Worm (Caenorhabditis elegans): ENCODE measurements around the gene C29E4.10.
A peak's percentile ranks its signal among the peaks of the same experiment; 100 is the strongest.

The C29E4.10 gene

DNA sequence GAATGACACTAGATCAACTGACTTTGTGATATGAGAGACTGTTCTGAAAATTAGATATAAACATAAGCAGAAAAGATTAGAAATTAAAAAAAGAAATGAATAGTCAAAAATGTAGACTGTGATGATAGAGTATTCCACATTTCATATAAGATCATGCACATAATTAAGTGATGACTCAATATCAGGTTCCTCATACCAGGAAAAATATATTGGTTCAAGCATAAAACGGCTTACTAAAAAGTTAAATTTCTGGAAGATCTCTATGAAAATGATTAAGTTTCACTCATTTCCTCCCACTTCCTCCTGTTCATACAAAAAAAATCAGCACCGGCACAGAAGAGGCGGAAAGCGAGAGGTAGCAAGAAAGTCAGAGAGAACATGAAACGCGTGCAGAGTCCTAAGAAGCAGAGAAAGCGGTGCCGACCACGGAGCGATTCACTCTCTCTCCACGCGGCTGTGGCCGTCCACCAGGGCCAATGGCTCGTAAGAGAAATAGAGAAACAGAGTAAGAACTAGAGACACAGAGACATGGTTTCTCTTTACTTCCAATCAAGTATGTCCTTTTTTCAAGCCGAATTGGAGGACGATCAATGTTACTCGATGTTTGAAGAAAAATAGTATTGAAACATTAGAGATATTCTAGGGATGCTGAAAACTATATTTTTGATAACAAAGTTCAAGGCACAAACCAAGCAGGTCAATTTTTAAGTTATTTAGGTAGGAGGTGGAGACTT, 45.9 kb upstream of the C29E4.10 start, which contains the start of the genes ZK688.5 and fahd-1 (continued):
- TF ChIP-seq nhr-90 (tag; optimal IDR thresholded peaks at IDR 0.05) (no peak), nhr-27 (tag; optimal IDR thresholded peaks at IDR 0.05) (no peak), hlh-12 (tag; optimal IDR thresholded peaks at IDR 0.05) (no peak), rec-8 (tag; optimal IDR thresholded peaks at IDR 0.05) (no peak), ceh-27 (GFP tag; optimal IDR thresholded peaks at IDR 0.05) (peak; percentile 44), mel-28 (tag; optimal IDR thresholded peaks at IDR 0.05; ENCODE audit: borderline replicate concordance) (no peak), ceh-40 (GFP tag; IDR thresholded peaks at IDR 0.05) (no peak), ekl-4 (GFP tag; IDR thresholded peaks at IDR 0.05) (no peak), cebp-2 (GFP tag; IDR thresholded peaks at IDR 0.05) (no peak)

DNA sequence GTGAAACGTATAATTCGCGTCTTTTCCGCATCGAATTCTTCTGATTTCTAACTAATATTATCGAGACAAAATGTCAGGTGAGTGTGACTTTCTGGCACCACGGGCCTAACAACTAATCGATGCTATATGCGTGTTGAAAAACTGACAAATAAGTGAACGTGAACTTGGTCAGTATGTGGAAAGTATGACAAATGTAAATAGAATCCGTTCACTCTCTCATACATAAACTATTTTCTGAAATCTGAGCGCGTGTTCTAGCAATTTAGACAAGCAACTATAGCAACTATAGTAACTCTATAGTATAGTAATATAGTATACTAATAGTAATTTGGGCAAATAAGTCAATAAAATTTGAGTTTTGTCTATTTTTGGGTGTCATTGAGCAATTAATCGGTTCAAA, 45.3 kb upstream of the C29E4.10 start:
- TF ChIP-seq athp-1 (tag; optimal IDR thresholded peaks at IDR 0.05) (no peak), F23B12.7 (tag; optimal IDR thresholded peaks at IDR 0.05; ENCODE audit: insufficient read depth) (no peak), nhr-90 (tag; optimal IDR thresholded peaks at IDR 0.05) (no peak), ztf-26 (tag; optimal IDR thresholded peaks at IDR 0.05) (no peak), F49E8.2 (tag; optimal IDR thresholded peaks at IDR 0.05; ENCODE audit: insufficient read depth) (no peak), sptf-2 (GFP tag; optimal IDR thresholded peaks at IDR 0.05) (no peak), bed-2 (GFP tag; IDR thresholded peaks at IDR 0.05) (no peak), nhr-120 (GFP tag; IDR thresholded peaks at IDR 0.05) (no peak), attf-5 (GFP tag; optimal IDR thresholded peaks at IDR 0.05) (no peak), madf-6 (GFP tag; IDR thresholded peaks at IDR 0.05) (no peak)

DNA sequence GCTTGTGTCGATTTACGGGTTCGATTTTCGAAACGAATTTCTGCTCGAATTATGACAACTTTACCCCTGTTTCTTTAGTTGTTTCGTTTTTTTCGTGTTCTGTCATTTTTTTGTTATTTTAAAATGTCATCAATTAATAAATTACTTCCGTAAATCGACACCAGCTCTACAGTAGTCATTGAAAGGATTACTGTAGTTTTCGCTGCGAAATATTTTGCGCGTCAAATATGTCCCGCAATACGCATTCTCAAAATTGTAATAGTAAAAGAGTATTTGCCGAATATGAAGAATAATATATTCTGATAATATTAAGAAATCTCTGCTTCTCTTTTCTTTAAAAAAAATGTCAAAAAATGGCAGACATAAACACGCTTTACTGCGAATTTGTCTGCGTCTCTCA, 44.4 kb upstream of the C29E4.10 start:
- peak; percentile 85 for TF ChIP-seq lsl-1 (GFP tag; optimal IDR thresholded peaks at IDR 0.05)
- TF ChIP-seq ceh-91 (GFP tag; IDR thresholded peaks at IDR 0.05) = peak; percentile 55; the same call in 1 of the 2 replicates
- 0 out of 2 replicates have a peak, but pooled peaks have one; percentile 14 for TF ChIP-seq F33H1.4 (GFP tag; IDR thresholded peaks at IDR 0.05)
- TF ChIP-seq mxl-1 (tag; optimal IDR thresholded peaks at IDR 0.05) = no peak
- TF ChIP-seq hmg-1.2 (GFP tag; IDR thresholded peaks at IDR 0.05) = peak; percentile 43; the same call in 1 of the 2 replicates

DNA sequence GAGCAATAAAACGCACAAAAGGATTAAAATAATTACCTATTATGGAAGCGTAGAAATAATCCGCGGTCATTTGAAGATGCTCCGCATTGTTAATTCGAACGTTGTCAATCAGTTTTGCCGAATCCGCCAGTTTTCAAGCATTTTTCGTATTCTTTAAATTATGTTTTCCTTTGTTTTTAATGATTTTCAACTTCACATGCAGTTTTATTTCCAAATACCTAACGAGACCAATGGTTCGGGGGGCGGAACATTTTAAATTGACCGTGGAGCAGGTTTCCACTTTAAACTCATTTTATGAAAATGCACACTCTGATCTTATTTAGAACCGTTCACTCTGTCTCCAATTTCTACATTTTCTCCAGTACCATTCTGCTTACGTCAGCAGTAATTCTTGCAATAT, 42.9 kb upstream of the C29E4.10 start, which contains the start of gene ZK688.4:
Gene ZK688.4, plus strand, starts transcription at position 301 of the 400 bp plus-strand sequence.
- no peak for TF ChIP-seq xnd-1 (tag; optimal IDR thresholded peaks at IDR 0.05)
- TF ChIP-seq athp-1 (tag; optimal IDR thresholded peaks at IDR 0.05) = no peak
- TF ChIP-seq akir-1 (GFP tag; optimal IDR thresholded peaks at IDR 0.05) = no peak
- no peak for TF ChIP-seq F33H1.4 (GFP tag; IDR thresholded peaks at IDR 0.05)
- TF ChIP-seq efl-1 (GFP tag; optimal IDR thresholded peaks at IDR 0.05) = no peak

DNA sequence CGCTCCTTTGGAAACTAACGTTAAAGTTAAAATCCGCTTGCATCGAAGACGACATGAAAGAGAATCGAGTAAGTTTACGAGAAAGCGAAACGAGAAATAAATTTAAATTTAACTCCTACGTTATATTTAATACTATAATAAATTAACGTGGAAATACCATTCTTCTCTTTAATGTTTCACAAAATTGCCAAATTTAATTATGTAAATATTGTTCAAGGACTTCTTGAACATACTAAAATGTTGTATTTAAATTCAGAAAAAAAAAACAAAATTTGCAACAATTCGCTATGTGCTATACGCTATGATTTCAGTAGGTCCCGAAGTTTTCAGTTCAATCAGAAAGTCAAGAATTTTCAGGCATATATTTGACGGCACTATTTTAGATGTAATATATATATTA, 40.7 kb upstream of the C29E4.10 start, which contains the start of gene ZK688.10:
Gene ZK688.10, minus strand, starts transcription at position 101 of the 400 bp plus-strand sequence.
- TF ChIP-seq hmg-1.2 (GFP tag; IDR thresholded peaks at IDR 0.05) (no peak), K12H6.12 (tag; optimal IDR thresholded peaks at IDR 0.05) (no peak), F49E8.2 (tag; optimal IDR thresholded peaks at IDR 0.05; ENCODE audit: insufficient read depth) (no peak), sptf-2 (GFP tag; optimal IDR thresholded peaks at IDR 0.05) (no peak), aptf-2 (GFP tag; conservative IDR thresholded peaks at IDR 0.05) (no peak), B0035.1 (tag; optimal IDR thresholded peaks at IDR 0.05) (no peak), ceh-27 (GFP tag; optimal IDR thresholded peaks at IDR 0.05) (no peak), hlh-26 (GFP tag; conservative IDR thresholded peaks at IDR 0.05) (no peak), him-1 (tag; optimal IDR thresholded peaks at IDR 0.05) (no peak), egrh-3 (GFP tag; IDR thresholded peaks at IDR 0.05) (no peak), Y79H2A.3 (GFP tag; conservative IDR thresholded peaks at IDR 0.05) (no peak), die-1 (tag; optimal IDR thresholded peaks at IDR 0.05) (no peak)
